Worm (Caenorhabditis elegans): ENCODE results near the gene W10D9.1.
"Not testable (repeated sequence)": the region's sequence is repeated elsewhere in the genome, so short reads cannot be mapped to it uniquely, and the experiment has no call there.

DNA sequence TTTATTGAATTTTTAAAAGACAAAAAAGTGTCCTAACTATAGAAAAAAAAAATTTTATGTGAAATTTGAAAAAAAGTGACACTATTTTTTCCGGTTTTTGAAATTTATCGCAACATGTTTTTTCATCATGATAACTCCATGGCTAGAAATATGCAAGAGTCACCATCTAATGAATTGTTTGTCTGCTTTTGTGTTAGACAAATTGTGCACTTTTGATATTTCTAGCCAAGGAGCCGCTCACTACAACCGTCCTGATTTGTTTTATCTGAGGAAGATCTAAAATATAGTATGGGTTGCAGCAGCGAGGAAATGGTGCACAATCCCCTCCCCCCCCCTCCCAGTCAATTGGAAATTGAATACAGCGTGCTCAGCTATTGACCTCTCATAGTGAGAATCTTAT, at the start of gene W10D9.1:
- TF ChIP-seq ama-1 (optimal IDR thresholded peaks at IDR 0.05); unc-86 (tag; optimal IDR thresholded peaks at IDR 0.05); ceh-34 (tag; optimal IDR thresholded peaks at IDR 0.05); nhr-232 (tag; optimal IDR thresholded peaks at IDR 0.05); hlh-15 (tag; optimal IDR thresholded peaks at IDR 0.05); pat-9 (tag; optimal IDR thresholded peaks at IDR 0.05): not testable (repeated sequence)

Measured in whole organism, late embryonic.